Worm (Caenorhabditis elegans): ENCODE data around the gene ent-5.

ce11 chrX:4632088-4632487 lies 16.9 kb downstream of the ent-5 start, which contains the start of gene slcr-46.1:
- TF ChIP-seq ceh-16 (tag; optimal IDR thresholded peaks at IDR 0.05) (no peak), unc-55 (GFP tag; optimal IDR thresholded peaks at IDR 0.05) (no peak), zag-1 (tag; optimal IDR thresholded peaks at IDR 0.05) (no peak), ceh-82 (tag; optimal IDR thresholded peaks at IDR 0.05) (no peak), ama-1 (optimal IDR thresholded peaks at IDR 0.05) (no peak), lin-13 (GFP tag; optimal IDR thresholded peaks at IDR 0.05) (no peak), ztf-4 (tag; optimal IDR thresholded peaks at IDR 0.05) (no peak), nhr-23 (tag; optimal IDR thresholded peaks at IDR 0.05) (no peak), nhr-237 (tag; optimal IDR thresholded peaks at IDR 0.05) (no peak), elt-3 (tag; optimal IDR thresholded peaks at IDR 0.05) (no peak), unc-39 (tag; optimal IDR thresholded peaks at IDR 0.05) (no peak), mab-5 (tag; optimal IDR thresholded peaks at IDR 0.05) (no peak), unc-62 (GFP tag; optimal IDR thresholded peaks at IDR 0.05) (no peak)

All from whole organism, L2 larva.